Fruit fly (Drosophila melanogaster) Kc167 (cell line): ENCODE results near the gene CG14420.

Experiments
- h ChIP-seq: fragments of >200 bp; optimal IDR thresholded peaks from 3 replicates; lab custom pipeline; 2018; ENCODE audit warnings: missing external identifiers
- psq ChIP-seq: fragments of >200 bp; optimal IDR thresholded peaks from 2 replicates; lab custom pipeline; 2017; ENCODE audit warnings: missing external identifiers

dm6 chrX:2956641-2957040 is 18.0 kb downstream of the CG14420 start:
- TF ChIP-seq psq (lab: Kevin White, UChicago), result no peak
- TF ChIP-seq h (lab: Kevin White, UChicago), result no peak
